Fruit fly (Drosophila melanogaster) whole organism, pupa: ENCODE results near the gene CG6769.

ENCODE experiments used
- CG10348 ChIP-seq: fragments of 200-800 bp; sonication (Bioruptor generic); IDR thresholded peaks from 2 replicates; pipeline ENCODE4 v1.3.6; 2022; ENCODE audit warnings: missing biosample characterization, missing genetic modification characterization
- CG12605 ChIP-seq: fragments of 200-800 bp; sonication (Bioruptor generic); IDR thresholded peaks from 2 replicates; pipeline ENCODE4 v1.3.6; 2022; ENCODE audit warnings: missing biosample characterization, missing genetic modification characterization
- CG13204 ChIP-seq: fragments of 200-800 bp; sonication (Bioruptor generic); optimal IDR thresholded peaks from 2 replicates; lab custom pipeline; 2018; ENCODE audit warnings: missing biosample characterization, mild to moderate bottlenecking, missing genetic modification characterization, moderate library complexity
- CG14655 ChIP-seq: fragments of 200-800 bp; sonication (Bioruptor generic); optimal IDR thresholded peaks from 3 replicates; lab custom pipeline; 2017; ENCODE audit warnings: mild to moderate bottlenecking, missing biosample characterization, missing genetic modification reagents, missing genetic modification characterization
- CG15710 ChIP-seq: fragments of 200-800 bp; sonication (Bioruptor generic); optimal IDR thresholded peaks from 2 replicates; lab custom pipeline; 2018; ENCODE audit warnings: missing biosample characterization, mild to moderate bottlenecking, missing genetic modification characterization, moderate library complexity
- CG17806 ChIP-seq: fragments of 200-800 bp; sonication (Bioruptor generic); optimal IDR thresholded peaks from 2 replicates; lab custom pipeline; 2018; ENCODE audit warnings: missing biosample characterization, mild to moderate bottlenecking, missing genetic modification characterization, moderate library complexity
- CG32121 ChIP-seq: fragments of 200-800 bp; sonication (Bioruptor generic); IDR thresholded peaks from 2 replicates; pipeline ENCODE4 v1.3.6; 2022; ENCODE audit warnings: missing biosample characterization, missing genetic modification characterization
- CG34367 ChIP-seq: fragments of 200-800 bp; sonication (Bioruptor generic); optimal IDR thresholded peaks from 2 replicates; lab custom pipeline; 2018; ENCODE audit warnings: missing biosample characterization, mild to moderate bottlenecking, missing genetic modification characterization
- CG4496 ChIP-seq: fragments of 200-800 bp; sonication (Bioruptor generic); IDR thresholded peaks from 3 replicates; pipeline ENCODE4 v1.3.6; 2022; ENCODE audit warnings: missing biosample characterization, missing genetic modification characterization
- CG8159 ChIP-seq: fragments of 200-800 bp; sonication (Bioruptor generic); optimal IDR thresholded peaks from 3 replicates; lab custom pipeline; 2018; ENCODE audit warnings: missing biosample characterization, mild to moderate bottlenecking, missing genetic modification characterization, moderate library complexity
- CG8301 ChIP-seq: fragments of 200-800 bp; sonication (Bioruptor generic); optimal IDR thresholded peaks from 2 replicates; lab custom pipeline; 2018; ENCODE audit warnings: missing biosample characterization, mild to moderate bottlenecking, missing genetic modification characterization
- CG9948 ChIP-seq: fragments of 200-800 bp; sonication (Bioruptor generic); optimal IDR thresholded peaks from 2 replicates; lab custom pipeline; 2018; ENCODE audit warnings: missing biosample characterization, mild to moderate bottlenecking, missing genetic modification characterization, moderate library complexity
- D1 ChIP-seq: fragments of 200-800 bp; sonication (Bioruptor generic); optimal IDR thresholded peaks from 2 replicates; lab custom pipeline; 2018; ENCODE audit warnings: missing biosample characterization, mild to moderate bottlenecking, missing genetic modification characterization, moderate library complexity
- EcR ChIP-seq: fragments of 200-800 bp; sonication (Bioruptor generic); optimal IDR thresholded peaks from 3 replicates; lab custom pipeline; 2019; ENCODE audit warnings: missing biosample characterization, missing genetic modification characterization, mild to moderate bottlenecking, moderate library complexity, missing genetic modification reagents
- Ets98B ChIP-seq: fragments of 200-800 bp; sonication (Bioruptor generic); IDR thresholded peaks from 2 replicates; pipeline ENCODE4 v1.3.6; 2022; ENCODE audit warnings: missing biosample characterization, missing genetic modification characterization
- Pif1A ChIP-seq: fragments of 200-800 bp; sonication (Bioruptor generic); optimal IDR thresholded peaks from 3 replicates; lab custom pipeline; 2016; ENCODE audit warnings: missing biosample characterization, missing genetic modification characterization
- Pif1B ChIP-seq: fragments of 200-800 bp; sonication (Bioruptor generic); optimal IDR thresholded peaks from 3 replicates; lab custom pipeline; 2016; ENCODE audit warnings: missing biosample characterization, missing genetic modification characterization
- Snoo ChIP-seq: fragments of 200-800 bp; sonication (Bioruptor generic); optimal IDR thresholded peaks from 3 replicates; lab custom pipeline; 2017; ENCODE audit warnings: missing biosample characterization, mild to moderate bottlenecking, missing genetic modification characterization, inconsistent platforms
- fd96Ca ChIP-seq: fragments of 200-800 bp; sonication (Bioruptor generic); IDR thresholded peaks from 3 replicates; pipeline ENCODE4 v1.3.6; 2022; ENCODE audit warnings: missing biosample characterization, missing genetic modification characterization
- gl ChIP-seq: fragments of 200-800 bp; sonication (Bioruptor generic); optimal IDR thresholded peaks from 2 replicates; lab custom pipeline; 2018; ENCODE audit warnings: missing biosample characterization, mild to moderate bottlenecking, missing genetic modification characterization
- rn ChIP-seq: fragments of 200-800 bp; sonication (Bioruptor generic); IDR thresholded peaks from 2 replicates; pipeline ENCODE4 v1.3.6; 2022; ENCODE audit warnings: missing biosample characterization, missing genetic modification characterization

CG6769 gene

dm6 chrX:17860711-17861110, at the start of gene CG6769, which contains the start of gene Arp8:
Gene CG6769 (plus strand): TSS chrX:17861002.
Gene Arp8 (minus strand): TSS chrX:17860800.
- TF ChIP-seq D1 (no peak), CG12605 (GFP tag; lab: Robert Waterston, UW) (no peak), rn (GFP tag; lab: Robert Waterston, UW) (no peak), CG10348 (GFP tag; lab: Robert Waterston, UW) (no peak), CG32121 (GFP tag; lab: Robert Waterston, UW) (no peak), CG17806 (tag; lab: Kevin White, UChicago) (no peak), CG14655 (GFP tag; lab: Kevin White, UChicago) (no peak), Snoo (tag; lab: Kevin White, UChicago) (no peak), Ets98B (no peak), CG9948 (tag; lab: Kevin White, UChicago) (no peak), EcR (GFP tag; lab: Kevin White, UChicago) (no peak), Pif1B (no peak), CG13204 (GFP tag; lab: Kevin White, UChicago) (no peak), CG34367 (tag; lab: Kevin White, UChicago) (no peak), gl (tag; lab: Kevin White, UChicago) (no peak), fd96Ca (GFP tag; lab: Robert Waterston, UW) (no peak), Pif1A (no peak), CG4496 (no peak)

- TF ChIP-seq Snoo (tag; lab: Kevin White, UChicago) = no peak
- TF ChIP-seq Pif1B = no peak
- TF ChIP-seq CG32121 (GFP tag; lab: Robert Waterston, UW) = no peak
- no peak for TF ChIP-seq fd96Ca (GFP tag; lab: Robert Waterston, UW)
Observed at dm6 chrX:17812193-17812592, 48.6 kb upstream of the CG6769 start.

- TF ChIP-seq CG34367 (tag; lab: Kevin White, UChicago) = peak; percentile 46
- no peak for TF ChIP-seq CG14655 (GFP tag; lab: Kevin White, UChicago)
- no peak for TF ChIP-seq CG13204 (GFP tag; lab: Kevin White, UChicago)
- TF ChIP-seq CG17806 (tag; lab: Kevin White, UChicago) = peak; percentile 50
- TF ChIP-seq CG8159 (tag; lab: Kevin White, UChicago) = peak; percentile 65
- TF ChIP-seq EcR (GFP tag; lab: Kevin White, UChicago) = no peak
- no peak for TF ChIP-seq fd96Ca (GFP tag; lab: Robert Waterston, UW)
- TF ChIP-seq Pif1B = no peak
- TF ChIP-seq rn (GFP tag; lab: Robert Waterston, UW) = no peak
- no peak for TF ChIP-seq CG10348 (GFP tag; lab: Robert Waterston, UW)
- TF ChIP-seq CG4496 = no peak
- TF ChIP-seq CG8301 = peak; percentile 1
- peak; percentile 15 for TF ChIP-seq Pif1A
- peak; percentile 46 for TF ChIP-seq CG15710 (tag; lab: Kevin White, UChicago)
- TF ChIP-seq Snoo (tag; lab: Kevin White, UChicago) = peak; percentile 34
- peak; percentile 43 for TF ChIP-seq CG9948 (tag; lab: Kevin White, UChicago)
- TF ChIP-seq D1 = peak; percentile 4
- TF ChIP-seq CG12605 (GFP tag; lab: Robert Waterston, UW) = no peak
- TF ChIP-seq gl (tag; lab: Kevin White, UChicago) = no peak
- no peak for TF ChIP-seq CG32121 (GFP tag; lab: Robert Waterston, UW)
- TF ChIP-seq Ets98B = no peak
- TF ChIP-seq, all 21 proteins: peak for 9
Observed at dm6 chrX:17814783-17815182, 46.0 kb upstream of the CG6769 start.

- TF ChIP-seq CG8159 (tag; lab: Kevin White, UChicago) = peak; percentile 53
- no peak for TF ChIP-seq Ets98B
- TF ChIP-seq EcR (GFP tag; lab: Kevin White, UChicago) = no peak
- TF ChIP-seq CG17806 (tag; lab: Kevin White, UChicago) = peak; percentile 26
- no peak for TF ChIP-seq CG10348 (GFP tag; lab: Robert Waterston, UW)
- peak; percentile 36 for TF ChIP-seq CG9948 (tag; lab: Kevin White, UChicago)
- no peak for TF ChIP-seq CG12605 (GFP tag; lab: Robert Waterston, UW)
- TF ChIP-seq gl (tag; lab: Kevin White, UChicago) = no peak
- no peak for TF ChIP-seq CG13204 (GFP tag; lab: Kevin White, UChicago)
- peak; percentile 9 for TF ChIP-seq CG8301
- TF ChIP-seq fd96Ca (GFP tag; lab: Robert Waterston, UW) = no peak
- no peak for TF ChIP-seq Pif1B
- TF ChIP-seq CG15710 (tag; lab: Kevin White, UChicago) = peak; percentile 37
- TF ChIP-seq Snoo (tag; lab: Kevin White, UChicago) = peak; percentile 27
- TF ChIP-seq rn (GFP tag; lab: Robert Waterston, UW) = no peak
- TF ChIP-seq CG34367 (tag; lab: Kevin White, UChicago) = peak; percentile 1
Observed at dm6 chrX:17816437-17816836, 44.4 kb upstream of the CG6769 start.

- no peak for TF ChIP-seq CG34367 (tag; lab: Kevin White, UChicago)
- TF ChIP-seq CG8301 = no peak
- no peak for TF ChIP-seq CG15710 (tag; lab: Kevin White, UChicago)
- no peak for TF ChIP-seq gl (tag; lab: Kevin White, UChicago)
- TF ChIP-seq CG10348 (GFP tag; lab: Robert Waterston, UW) = no peak
- TF ChIP-seq CG9948 (tag; lab: Kevin White, UChicago) = no peak
- no peak for TF ChIP-seq Ets98B
- TF ChIP-seq rn (GFP tag; lab: Robert Waterston, UW) = no peak
- TF ChIP-seq fd96Ca (GFP tag; lab: Robert Waterston, UW) = no peak
Observed at dm6 chrX:17819635-17820139, 41.1 kb upstream of the CG6769 start, which contains the start of gene CG12986. Gene CG12986 (minus strand): TSS chrX:17819685.

- no peak for TF ChIP-seq gl (tag; lab: Kevin White, UChicago)
- no peak for TF ChIP-seq Snoo (tag; lab: Kevin White, UChicago)
- no peak for TF ChIP-seq CG14655 (GFP tag; lab: Kevin White, UChicago)
- TF ChIP-seq CG32121 (GFP tag; lab: Robert Waterston, UW) = no peak
- TF ChIP-seq D1 = no peak
- no peak for TF ChIP-seq fd96Ca (GFP tag; lab: Robert Waterston, UW)
- no peak for TF ChIP-seq CG10348 (GFP tag; lab: Robert Waterston, UW)
- TF ChIP-seq Pif1B = no peak
- no peak for TF ChIP-seq rn (GFP tag; lab: Robert Waterston, UW)
Observed at dm6 chrX:17820252-17820651, 40.5 kb upstream of the CG6769 start.
